Worm (Caenorhabditis elegans): Measurements from ENCODE around the gene txt-3.

The txt-3 gene

ce11 chrIV:5005154-5005553 is 41.4 kb downstream of the txt-3 start:
- TF ChIP-seq ama-1 (optimal IDR thresholded peaks at IDR 0.05) = no peak
- TF ChIP-seq flt-1 (GFP tag; IDR thresholded peaks at IDR 0.05) = no peak
- no peak for TF ChIP-seq hnd-1 (tag; optimal IDR thresholded peaks at IDR 0.05)
- TF ChIP-seq hmg-4 (GFP tag; optimal IDR thresholded peaks at IDR 0.05) = no peak
- TF ChIP-seq scrt-1 (GFP tag; IDR thresholded peaks at IDR 0.05) = no peak
- TF ChIP-seq ceh-36 (tag; optimal IDR thresholded peaks at IDR 0.05) = no peak
- TF ChIP-seq sea-1 (GFP tag; conservative IDR thresholded peaks at IDR 0.05) = no peak
- no peak for TF ChIP-seq tbx-11 (GFP tag; IDR thresholded peaks at IDR 0.05)
- TF ChIP-seq hmbx-1 (tag; optimal IDR thresholded peaks at IDR 0.05) = no peak
- TF ChIP-seq ets-7 (tag; optimal IDR thresholded peaks at IDR 0.05) = no peak
- TF ChIP-seq aly-1 (tag; optimal IDR thresholded peaks at IDR 0.05) = no peak
- TF ChIP-seq ceh-13 (GFP tag; optimal IDR thresholded peaks at IDR 0.05) = no peak
- TF ChIP-seq F13C5.2 (tag; optimal IDR thresholded peaks at IDR 0.05) = no peak
- TF ChIP-seq pes-1 (GFP tag; IDR thresholded peaks at IDR 0.05) = no peak
- no peak for TF ChIP-seq tra-4 (tag; optimal IDR thresholded peaks at IDR 0.05)

- TF ChIP-seq tra-4 (tag; optimal IDR thresholded peaks at IDR 0.05) (no peak), aly-1 (tag; optimal IDR thresholded peaks at IDR 0.05) (no peak), flt-1 (GFP tag; IDR thresholded peaks at IDR 0.05) (no peak), ceh-13 (GFP tag; optimal IDR thresholded peaks at IDR 0.05) (no peak), scrt-1 (GFP tag; IDR thresholded peaks at IDR 0.05) (no peak)
Measured at ce11 chrIV:5008378-5008777, 44.6 kb downstream of the txt-3 start, which contains the start of gene srm-2. Gene srm-2 (plus strand): TSS chrIV:5008678.

DNA sequence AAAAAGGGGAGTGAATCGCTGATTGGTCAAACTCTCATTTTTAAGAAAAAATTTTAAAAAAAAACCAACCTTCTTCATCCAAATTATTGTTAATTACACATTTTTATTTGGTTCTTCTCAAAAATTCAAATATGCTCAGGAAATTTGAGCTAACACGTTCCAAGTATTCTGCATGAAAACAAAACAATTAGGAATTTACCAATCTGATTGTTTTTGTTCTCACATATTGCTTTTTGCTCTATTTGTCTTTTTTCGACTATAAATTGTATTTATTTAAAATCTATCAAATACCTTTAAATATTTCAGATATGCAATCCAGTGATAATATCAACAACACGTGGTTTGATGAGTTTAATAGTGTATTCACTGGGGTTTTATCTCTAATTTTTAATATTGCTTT is 48.5 kb downstream of the txt-3 start, which contains the start of gene srm-1:
Gene srm-1, plus strand, starts transcription at position 301 of the 400 bp plus-strand sequence.
- TF ChIP-seq ceh-13 (GFP tag; optimal IDR thresholded peaks at IDR 0.05) (no peak), tbx-11 (GFP tag; IDR thresholded peaks at IDR 0.05) (no peak), ama-1 (optimal IDR thresholded peaks at IDR 0.05) (no peak), flt-1 (GFP tag; IDR thresholded peaks at IDR 0.05) (no peak), tbx-37 (GFP tag; conservative IDR thresholded peaks at IDR 0.05) (no peak), hmg-4 (GFP tag; optimal IDR thresholded peaks at IDR 0.05) (no peak), F13C5.2 (tag; optimal IDR thresholded peaks at IDR 0.05) (no peak), hmbx-1 (tag; optimal IDR thresholded peaks at IDR 0.05) (no peak), sea-1 (GFP tag; conservative IDR thresholded peaks at IDR 0.05) (no peak), ets-7 (tag; optimal IDR thresholded peaks at IDR 0.05) (no peak), ceh-36 (tag; optimal IDR thresholded peaks at IDR 0.05) (no peak), aly-1 (tag; optimal IDR thresholded peaks at IDR 0.05) (no peak), B0310.2 (tag; optimal IDR thresholded peaks at IDR 0.05) (no peak), hnd-1 (tag; optimal IDR thresholded peaks at IDR 0.05) (no peak), tra-4 (tag; optimal IDR thresholded peaks at IDR 0.05) (no peak), pes-1 (GFP tag; IDR thresholded peaks at IDR 0.05) (no peak), scrt-1 (GFP tag; IDR thresholded peaks at IDR 0.05) (no peak)

Data from whole organism, early embryonic.